In the genomic region with DNA sequence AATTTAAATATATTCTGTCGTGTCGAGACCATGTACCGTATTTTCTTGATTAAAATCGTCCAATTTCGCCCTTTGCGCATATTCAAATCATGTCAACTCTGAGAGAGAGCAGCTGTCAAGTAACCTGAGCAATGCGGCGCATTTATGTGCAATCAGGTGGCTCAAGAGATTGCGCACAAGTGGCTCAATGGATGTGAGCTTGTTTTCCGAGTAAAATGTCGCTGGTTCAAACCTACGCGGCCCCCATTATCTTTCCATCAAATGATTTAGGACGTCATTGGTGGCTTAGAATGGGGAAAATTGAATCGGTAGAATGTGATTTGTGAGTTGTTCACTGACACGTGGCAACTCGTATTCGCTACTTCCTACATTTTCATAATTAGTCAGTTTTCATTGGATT, we compare ENCODE assay signal across 4 worm cellular contexts.
TF ChIP-seq lines count a peak whose summit lies in the region.

No protein-coding gene starts in this region.

TF ChIP-seq in whole organism, L2 larva, 48 proteins besides CTCF, POLR2A, EP300 and RAD21:
- TF ChIP-seq R02D3.7 (tag; optimal IDR thresholded peaks at IDR 0.05; lab: Kevin White, UChicago), result no peak
- TF ChIP-seq nhr-25 (tag; optimal IDR thresholded peaks at IDR 0.05; lab: Kevin White, UChicago), result no peak
- peak; percentile 52 for TF ChIP-seq nhr-129 (tag; optimal IDR thresholded peaks at IDR 0.05; lab: Kevin White, UChicago)
- TF ChIP-seq lsy-2 (tag; optimal IDR thresholded peaks at IDR 0.05; lab: Kevin White, UChicago), result peak in 1 of 2 experiments; percentile 38
- TF ChIP-seq lin-11 (tag; optimal IDR thresholded peaks at IDR 0.05; lab: Kevin White, UChicago), result peak; percentile 62
- peak; percentile 21 for TF ChIP-seq F13H6.1 (tag; optimal IDR thresholded peaks at IDR 0.05; lab: Kevin White, UChicago)
- TF ChIP-seq C34F6.9 (tag; optimal IDR thresholded peaks at IDR 0.05; lab: Kevin White, UChicago), result peak; percentile 28
- peak; percentile 70 for TF ChIP-seq crh-2 (tag; optimal IDR thresholded peaks at IDR 0.05; lab: Kevin White, UChicago)

TF ChIP-seq in whole organism, L4 larva, 104 proteins besides CTCF, POLR2A, EP300 and RAD21:
- TF ChIP-seq ceh-44 (GFP tag; IDR thresholded peaks at IDR 0.05; lab: Robert Waterston, UW), result peak; percentile 52; the same call in 1 of the 2 replicates
- TF ChIP-seq Y105C5A.15 (GFP tag; IDR thresholded peaks at IDR 0.05; lab: Robert Waterston, UW), result no peak
- TF ChIP-seq dmd-9 (GFP tag; IDR thresholded peaks at IDR 0.05; lab: Robert Waterston, UW), result 0 out of 2 replicates have a peak, but pooled peaks have one; percentile 28
- TF ChIP-seq unc-62 (GFP tag; optimal IDR thresholded peaks at IDR 0.05 in 1 of 2; lab: Kevin White, UChicago), result peak in 1 of 2 experiments; percentile 18
- TF ChIP-seq unc-62 (tag; optimal IDR thresholded peaks at IDR 0.05; lab: Kevin White, UChicago), result no peak
- no peak for TF ChIP-seq snpc-4 (tag; optimal IDR thresholded peaks at IDR 0.05; lab: Kevin White, UChicago)
- no peak for TF ChIP-seq pqm-1 (tag; optimal IDR thresholded peaks at IDR 0.05; lab: Kevin White, UChicago)
- TF ChIP-seq zfp-2 (tag; optimal IDR thresholded peaks at IDR 0.05; lab: Kevin White, UChicago), result no peak
- TF ChIP-seq F49E8.2 (tag; optimal IDR thresholded peaks at IDR 0.05; lab: Kevin White, UChicago; ENCODE audit: borderline replicate concordance), result no peak
- peak in 1 of 2 experiments; percentile 20 for TF ChIP-seq lsy-2 (tag; optimal IDR thresholded peaks at IDR 0.05; lab: Kevin White, UChicago)
- TF ChIP-seq zfp-3 (GFP tag; conservative IDR thresholded peaks at IDR 0.05; lab: Robert Waterston, UW), result no peak
- TF ChIP-seq daf-16 (GFP tag; optimal IDR thresholded peaks at IDR 0.05; lab: Kevin White, UChicago), result no peak
- peak; percentile 18 for TF ChIP-seq daf-16 (tag; optimal IDR thresholded peaks at IDR 0.05; lab: Kevin White, UChicago)
- TF ChIP-seq nhr-11 (tag; optimal IDR thresholded peaks at IDR 0.05; lab: Kevin White, UChicago), result peak; percentile 41
- no peak for TF ChIP-seq ctbp-1 (GFP tag; IDR thresholded peaks at IDR 0.05; lab: Robert Waterston, UW)
- TF ChIP-seq daf-12 (tag; optimal IDR thresholded peaks at IDR 0.05; lab: Kevin White, UChicago), result no peak
- TF ChIP-seq egl-43 (GFP tag; IDR thresholded peaks at IDR 0.05; lab: Robert Waterston, UW), result 0 out of 2 replicates have a peak, but pooled peaks have one; percentile 66
- TF ChIP-seq rbr-2 (tag; optimal IDR thresholded peaks at IDR 0.05; lab: Kevin White, UChicago), result peak; percentile 13
- no peak for TF ChIP-seq T20F7.1 (GFP tag; optimal IDR thresholded peaks at IDR 0.05; lab: Kevin White, UChicago)
- no peak for TF ChIP-seq lin-13 (GFP tag; optimal IDR thresholded peaks at IDR 0.05; lab: Kevin White, UChicago)
- TF ChIP-seq lir-3 (tag; optimal IDR thresholded peaks at IDR 0.05; lab: Kevin White, UChicago), result no peak
- TF ChIP-seq dmd-8 (GFP tag; IDR thresholded peaks at IDR 0.05; lab: Robert Waterston, UW), result no peak
TF ChIP-seq in whole organism, L4 larva: peak in this region for 8.

TF ChIP-seq in whole organism, late embryonic, 69 proteins besides CTCF, POLR2A, EP300 and RAD21 (continues in another document):
- TF ChIP-seq pax-1 (tag; optimal IDR thresholded peaks at IDR 0.05; lab: Kevin White, UChicago) (no peak), ceh-34 (tag; optimal IDR thresholded peaks at IDR 0.05; lab: Kevin White, UChicago) (peak; percentile 54), ttx-3 (tag; optimal IDR thresholded peaks at IDR 0.05; lab: Kevin White, UChicago) (peak; percentile 56), dmd-4 (tag; optimal IDR thresholded peaks at IDR 0.05; lab: Kevin White, UChicago; ENCODE audit: borderline replicate concordance) (no peak), fkh-10 (GFP tag; optimal IDR thresholded peaks at IDR 0.05; lab: Kevin White, UChicago) (no peak), npax-4 (tag; optimal IDR thresholded peaks at IDR 0.05; lab: Kevin White, UChicago) (no peak), unc-55 (GFP tag; optimal IDR thresholded peaks at IDR 0.05; lab: Kevin White, UChicago) (peak; percentile 46), pqm-1 (tag; optimal IDR thresholded peaks at IDR 0.05; lab: Kevin White, UChicago) (peak; percentile 68), hlh-13 (GFP tag; optimal IDR thresholded peaks at IDR 0.05; lab: Kevin White, UChicago) (no peak), eyg-1 (tag; optimal IDR thresholded peaks at IDR 0.05; lab: Kevin White, UChicago) (no peak), ceh-19 (GFP tag; optimal IDR thresholded peaks at IDR 0.05; lab: Kevin White, UChicago) (peak; percentile 29), ceh-6 (GFP tag; optimal IDR thresholded peaks at IDR 0.05; lab: Kevin White, UChicago) (peak; percentile 51), ahr-1 (tag; optimal IDR thresholded peaks at IDR 0.05; lab: Kevin White, UChicago) (peak; percentile 27), sox-4 (tag; optimal IDR thresholded peaks at IDR 0.05; lab: Kevin White, UChicago) (peak; percentile 49), C38D4.7 (GFP tag; optimal IDR thresholded peaks at IDR 0.05; lab: Kevin White, UChicago) (peak; percentile 63), unc-86 (tag; optimal IDR thresholded peaks at IDR 0.05; lab: Kevin White, UChicago) (no peak), elt-2 (tag; optimal IDR thresholded peaks at IDR 0.05; lab: Kevin White, UChicago) (no peak), odd-2 (tag; optimal IDR thresholded peaks at IDR 0.05; lab: Kevin White, UChicago) (peak; percentile 29), gmeb-2 (tag; optimal IDR thresholded peaks at IDR 0.05; lab: Kevin White, UChicago) (peak; percentile 38), sdc-2 (tag; optimal IDR thresholded peaks at IDR 0.05; lab: Kevin White, UChicago) (peak; percentile 21), pros-1 (tag; optimal IDR thresholded peaks at IDR 0.05; lab: Kevin White, UChicago) (no peak), pat-9 (tag; optimal IDR thresholded peaks at IDR 0.05; lab: Kevin White, UChicago) (peak; percentile 67), ztf-16 (tag; optimal IDR thresholded peaks at IDR 0.05; lab: Kevin White, UChicago) (peak; percentile 62), ceh-22 (tag; optimal IDR thresholded peaks at IDR 0.05; lab: Kevin White, UChicago) (no peak), nfya-1 (tag; optimal IDR thresholded peaks at IDR 0.05; lab: Kevin White, UChicago) (peak; percentile 71), zip-5 (tag; optimal IDR thresholded peaks at IDR 0.05; lab: Kevin White, UChicago) (no peak), hlh-6 (tag; optimal IDR thresholded peaks at IDR 0.05; lab: Kevin White, UChicago) (peak; percentile 29), ceh-2 (tag; optimal IDR thresholded peaks at IDR 0.05; lab: Kevin White, UChicago) (peak; percentile 52), K02D7.2 (tag; optimal IDR thresholded peaks at IDR 0.05; lab: Kevin White, UChicago) (peak; percentile 26), tbx-7 (tag; optimal IDR thresholded peaks at IDR 0.05; lab: Kevin White, UChicago) (peak; percentile 49)

TF ChIP-seq in whole organism, mixed stage, embryonic, 35 proteins besides CTCF, POLR2A, EP300 and RAD21:
- TF ChIP-seq sem-2 (GFP tag; optimal IDR thresholded peaks at IDR 0.05; lab: Kevin White, UChicago) (peak; percentile 34), drap-1 (GFP tag; optimal IDR thresholded peaks at IDR 0.05; lab: Kevin White, UChicago) (peak; percentile 72), unc-39 (tag; optimal IDR thresholded peaks at IDR 0.05; lab: Kevin White, UChicago) (no peak), mls-2 (tag; optimal IDR thresholded peaks at IDR 0.05; lab: Kevin White, UChicago) (peak; percentile 69), ces-1 (GFP tag; optimal IDR thresholded peaks at IDR 0.05; lab: Kevin White, UChicago) (peak; percentile 21), sptf-1 (tag; optimal IDR thresholded peaks at IDR 0.05; lab: Kevin White, UChicago) (peak; percentile 72), hlh-1 (tag; optimal IDR thresholded peaks at IDR 0.05; lab: Kevin White, UChicago) (peak; percentile 92), pha-4 (tag; optimal IDR thresholded peaks at IDR 0.05; lab: Kevin White, UChicago) (peak; percentile 4), ham-2 (GFP tag; optimal IDR thresholded peaks at IDR 0.05; lab: Kevin White, UChicago) (peak; percentile 2), mab-5 (tag; optimal IDR thresholded peaks at IDR 0.05; lab: Kevin White, UChicago) (peak; percentile 54), ceh-83 (GFP tag; optimal IDR thresholded peaks at IDR 0.05; lab: Kevin White, UChicago) (peak; percentile 84), ztf-11 (tag; optimal IDR thresholded peaks at IDR 0.05; lab: Kevin White, UChicago) (no peak), unc-120 (tag; optimal IDR thresholded peaks at IDR 0.05; lab: Kevin White, UChicago; ENCODE audit: poor library complexity, severe bottlenecking) (peak; percentile 86), nhr-2 (tag; optimal IDR thresholded peaks at IDR 0.05; lab: Kevin White, UChicago) (no peak), nhr-237 (tag; optimal IDR thresholded peaks at IDR 0.05; lab: Kevin White, UChicago) (no peak), elt-3 (tag; optimal IDR thresholded peaks at IDR 0.05; lab: Kevin White, UChicago) (no peak), ceh-39 (tag; optimal IDR thresholded peaks at IDR 0.05; lab: Kevin White, UChicago) (no peak), nhr-12 (tag; optimal IDR thresholded peaks at IDR 0.05; lab: Kevin White, UChicago) (no peak), blmp-1 (tag; optimal IDR thresholded peaks at IDR 0.05; lab: Kevin White, UChicago) (no peak), cnd-1 (tag; optimal IDR thresholded peaks at IDR 0.05; lab: Kevin White, UChicago) (peak; percentile 79), flh-1 (GFP tag; optimal IDR thresholded peaks at IDR 0.05; lab: Kevin White, UChicago) (peak; percentile 17), tbx-8 (GFP tag; optimal IDR thresholded peaks at IDR 0.05; lab: Kevin White, UChicago) (no peak), lsy-2 (tag; optimal IDR thresholded peaks at IDR 0.05; lab: Kevin White, UChicago) (peak; percentile 8), M03D4.4 (tag; optimal IDR thresholded peaks at IDR 0.05; lab: Kevin White, UChicago) (peak; percentile 75), lin-13 (tag; optimal IDR thresholded peaks at IDR 0.05; lab: Kevin White, UChicago) (peak; percentile 50), bed-3 (GFP tag; optimal IDR thresholded peaks at IDR 0.05; lab: Kevin White, UChicago) (peak; percentile 21), nhr-28 (tag; optimal IDR thresholded peaks at IDR 0.05; lab: Kevin White, UChicago) (peak; percentile 14), nhr-76 (tag; optimal IDR thresholded peaks at IDR 0.05; lab: Kevin White, UChicago) (no peak), ceh-43 (GFP tag; optimal IDR thresholded peaks at IDR 0.05; lab: Kevin White, UChicago) (peak; percentile 46), lin-32 (GFP tag; optimal IDR thresholded peaks at IDR 0.05; lab: Kevin White, UChicago) (peak; percentile 53), zip-8 (tag; optimal IDR thresholded peaks at IDR 0.05; lab: Kevin White, UChicago) (no peak), mep-1 (tag; optimal IDR thresholded peaks at IDR 0.05; lab: Kevin White, UChicago) (no peak), unc-62 (GFP tag; optimal IDR thresholded peaks at IDR 0.05; lab: Kevin White, UChicago) (peak; percentile 73)
